Worm (Caenorhabditis elegans): ENCODE data around the gene pals-21.

- TF ChIP-seq F13C5.2 (tag; optimal IDR thresholded peaks at IDR 0.05): no peak
- TF ChIP-seq tra-4 (tag; optimal IDR thresholded peaks at IDR 0.05): no peak
- no peak for TF ChIP-seq ama-1 (optimal IDR thresholded peaks at IDR 0.05)
- TF ChIP-seq hmg-4 (GFP tag; optimal IDR thresholded peaks at IDR 0.05): no peak
- no peak for TF ChIP-seq ets-7 (tag; optimal IDR thresholded peaks at IDR 0.05)
Measured at ce11 chrIII:1416571-1416970, 36.1 kb upstream of the pals-21 start.

Measured in whole organism, early embryonic.